Worm (Caenorhabditis elegans) whole organism, L3 larva: ENCODE data around the gene cka-1.

Experiments
- ama-1 ChIP-seq: fragments of 150-350 bp; optimal IDR thresholded peaks from 2 replicates; lab custom pipeline; 2018
- ceh-28 ChIP-seq: fragments of 150-350 bp; optimal IDR thresholded peaks from 2 replicates; lab custom pipeline; 2014; ENCODE audit warnings: missing biosample characterization, missing genetic modification reagents, missing genetic modification characterization
- nhr-76 ChIP-seq: fragments of 150-350 bp; sonication (generic microtip); optimal IDR thresholded peaks from 5 replicates; lab custom pipeline; 2014; ENCODE audit warnings: missing biosample characterization, missing genetic modification characterization
- skn-1 ChIP-seq: fragments of 150-350 bp; optimal IDR thresholded peaks from 2 replicates; lab custom pipeline; 2014; ENCODE audit warnings: missing biosample characterization, missing genetic modification characterization
- tbx-2 ChIP-seq: sonication (generic microtip); optimal IDR thresholded peaks from 2 replicates; lab custom pipeline; 2016; ENCODE audit warnings: mild to moderate bottlenecking, missing genetic modification characterization, missing compliant biosample characterization

ce11 chrIV:9733904-9734303, 3.5 kb downstream of the cka-1 start:
- no peak for TF ChIP-seq nhr-76 (tag; lab: Kevin White, UChicago)
- TF ChIP-seq skn-1 (tag; lab: Kevin White, UChicago) = no peak
- no peak for TF ChIP-seq ceh-28
- TF ChIP-seq ama-1 (lab: Kevin White, UChicago) = no peak
- TF ChIP-seq tbx-2 = no peak
